Fruit fly (Drosophila melanogaster) whole organism, embryonic: Measurements from ENCODE around the gene CG46026.
A peak's percentile ranks its signal among the peaks of the same experiment; 100 is the strongest.

Experiments used
- Bteb2 ChIP-seq: fragments of 200-800 bp; sonication (Bioruptor generic); optimal IDR thresholded peaks from 2 replicates; lab custom pipeline; 2016; ENCODE audit warnings: missing biosample characterization, missing genetic modification characterization
- CG10274 ChIP-seq: fragments of 200-800 bp; sonication (Bioruptor generic); optimal IDR thresholded peaks from 3 replicates; lab custom pipeline; 2017; ENCODE audit warnings: missing biosample characterization, mild to moderate bottlenecking, missing genetic modification characterization
- CG11696 ChIP-seq: fragments of 200-800 bp; sonication (Bioruptor generic); IDR thresholded peaks from 2 replicates; pipeline ENCODE4 v1.3.6; 2022; ENCODE audit warnings: missing biosample characterization, missing genetic modification characterization
- CG12769 ChIP-seq: fragments of 200-800 bp; sonication (Bioruptor generic); optimal IDR thresholded peaks from 2 replicates; lab custom pipeline; 2019; ENCODE audit warnings: missing biosample characterization, mild to moderate bottlenecking, missing genetic modification characterization, moderate library complexity
- CG15073 ChIP-seq: fragments of 200-800 bp; sonication (Bioruptor generic); optimal IDR thresholded peaks from 2 replicates; lab custom pipeline; 2016; ENCODE audit warnings: missing biosample characterization, missing genetic modification characterization
- CG15696 ChIP-seq: fragments of 200-800 bp; sonication (Bioruptor generic); optimal IDR thresholded peaks from 2 replicates; lab custom pipeline; 2019; ENCODE audit warnings: missing biosample characterization, mild to moderate bottlenecking, missing genetic modification characterization, moderate library complexity
- CG16779 ChIP-seq: fragments of 200-800 bp; sonication (Bioruptor generic); IDR thresholded peaks from 2 replicates; pipeline ENCODE4 v1.3.6; 2022; ENCODE audit warnings: missing biosample characterization, missing genetic modification characterization
- CG17385 ChIP-seq: fragments of 200-800 bp; sonication (Bioruptor generic); optimal IDR thresholded peaks from 3 replicates; lab custom pipeline; 2018; ENCODE audit warnings: missing biosample characterization, mild to moderate bottlenecking, missing genetic modification characterization
- CG17612 ChIP-seq: fragments of 200-800 bp; sonication (Bioruptor generic); IDR thresholded peaks from 2 replicates; pipeline ENCODE4 v1.3.6; 2022; ENCODE audit warnings: missing biosample characterization, missing genetic modification characterization
- CG18011 ChIP-seq: fragments of 200-800 bp; sonication (Bioruptor generic); optimal IDR thresholded peaks from 2 replicates; lab custom pipeline; 2017; ENCODE audit warnings: missing biosample characterization, missing genetic modification characterization, mild to moderate bottlenecking, moderate library complexity, missing genotype
- CG2875 ChIP-seq: fragments of 200-800 bp; sonication (Bioruptor generic); optimal IDR thresholded peaks from 2 replicates; lab custom pipeline; 2017; ENCODE audit warnings: missing biosample characterization, mild to moderate bottlenecking, missing genetic modification characterization, missing genetic modification reagents
- CG32767 ChIP-seq: fragments of 200-800 bp; sonication (Bioruptor generic); IDR thresholded peaks from 2 replicates; pipeline ENCODE4 v1.3.6; 2022; ENCODE audit warnings: missing biosample characterization, missing genetic modification characterization
- CG3281 ChIP-seq: fragments of 200-800 bp; sonication (Bioruptor generic); optimal IDR thresholded peaks from 3 replicates; lab custom pipeline; 2017; ENCODE audit warnings: missing biosample characterization, mild to moderate bottlenecking, missing genetic modification characterization
- CG34422 ChIP-seq: fragments of 200-800 bp; sonication (Bioruptor generic); IDR thresholded peaks from 3 replicates; pipeline ENCODE4 v1.3.6; 2022; ENCODE audit warnings: missing biosample characterization, missing genetic modification characterization
- CG4707 ChIP-seq: fragments of 200-800 bp; sonication (Bioruptor generic); optimal IDR thresholded peaks from 2 replicates; lab custom pipeline; 2018; ENCODE audit warnings: missing biosample characterization, mild to moderate bottlenecking, missing genetic modification characterization, moderate library complexity
- CG6175 ChIP-seq: fragments of 200-800 bp; sonication (Bioruptor generic); IDR thresholded peaks from 3 replicates; pipeline ENCODE4 v1.3.6; 2022; ENCODE audit warnings: missing biosample characterization, missing genetic modification characterization
- CG6254 ChIP-seq: fragments of 200-800 bp; sonication (Bioruptor generic); optimal IDR thresholded peaks from 3 replicates; lab custom pipeline; 2017; ENCODE audit warnings: mild to moderate bottlenecking, missing biosample characterization, missing genetic modification reagents, missing genetic modification characterization
- CG7987 ChIP-seq: fragments of 200-800 bp; sonication (Bioruptor generic); optimal IDR thresholded peaks from 2 replicates; lab custom pipeline; 2018; ENCODE audit warnings: missing biosample characterization, mild to moderate bottlenecking, missing genetic modification characterization, moderate library complexity
- CG8359 ChIP-seq: fragments of 200-800 bp; sonication (Bioruptor generic); optimal IDR thresholded peaks from 2 replicates; lab custom pipeline; 2017; ENCODE audit warnings: missing biosample characterization, mild to moderate bottlenecking, missing genetic modification characterization, borderline replicate concordance
- CG8924 ChIP-seq: fragments of 200-800 bp; optimal IDR thresholded peaks from 3 replicates; lab custom pipeline; 2019; ENCODE audit warnings: missing biosample characterization, mild to moderate bottlenecking, missing genetic modification characterization, moderate library complexity
- CG9215 ChIP-seq: fragments of 200-800 bp; sonication (Bioruptor generic); IDR thresholded peaks from 2 replicates; pipeline ENCODE4 v1.3.6; 2022; ENCODE audit warnings: missing biosample characterization, missing genetic modification characterization
- CG9437 ChIP-seq: fragments of 200-800 bp; sonication (Bioruptor generic); optimal IDR thresholded peaks from 2 replicates; lab custom pipeline; 2018; ENCODE audit warnings: missing biosample characterization, mild to moderate bottlenecking, missing genetic modification characterization
- Dek ChIP-seq: fragments of 200-800 bp; sonication (Bioruptor generic); optimal IDR thresholded peaks from 3 replicates; lab custom pipeline; 2019; ENCODE audit warnings: missing biosample characterization, mild to moderate bottlenecking, missing genetic modification characterization, moderate library complexity
- Dfd ChIP-seq, 2 experiments: fragments of >200 bp; optimal IDR thresholded peaks; 2 replicates each; lab custom pipeline; 2017; ENCODE audit warnings: missing biosample characterization in 2 of 2, missing genetic modification characterization in 2 of 2
- Hey ChIP-seq: fragments of 200-800 bp; sonication (Bioruptor generic); optimal IDR thresholded peaks from 3 replicates; lab custom pipeline; 2018; ENCODE audit warnings: missing biosample characterization, mild to moderate bottlenecking, missing genetic modification characterization
- Hmx ChIP-seq: fragments of 200-800 bp; sonication (Bioruptor generic); optimal IDR thresholded peaks from 2 replicates; lab custom pipeline; 2016; ENCODE audit warnings: missing biosample characterization, missing genetic modification characterization
- Hr78 ChIP-seq, 2 experiments: fragments of 200-800 bp in 1 of 2; fragments of >200 bp in 1 of 2; sonication (Bioruptor generic) in 1 of 2; optimal IDR thresholded peaks; 2 replicates each; lab custom pipeline; 2017 to 2019; ENCODE audit warnings: missing biosample characterization in 2 of 2, missing genetic modification characterization in 2 of 2, mild to moderate bottlenecking in 1 of 2, moderate library complexity in 1 of 2
- MESR4 ChIP-seq: fragments of 200-800 bp; sonication (Bioruptor generic); optimal IDR thresholded peaks from 2 replicates; lab custom pipeline; 2018; ENCODE audit warnings: missing biosample characterization, mild to moderate bottlenecking, missing genetic modification characterization, moderate library complexity
- Max ChIP-seq: fragments of 200-800 bp; sonication (Bioruptor generic); optimal IDR thresholded peaks from 2 replicates; lab custom pipeline; 2016; ENCODE audit warnings: missing biosample characterization, mild to moderate bottlenecking, missing genetic modification characterization
- Mes4 ChIP-seq: fragments of 200-800 bp; sonication (Bioruptor generic); optimal IDR thresholded peaks from 2 replicates; lab custom pipeline; 2016; ENCODE audit warnings: missing biosample characterization, missing genetic modification characterization
- Opbp ChIP-seq: fragments of 200-800 bp; sonication (Bioruptor generic); IDR thresholded peaks from 3 replicates; pipeline ENCODE4 v1.3.6; 2022; ENCODE audit warnings: missing biosample characterization, missing genetic modification characterization; ENCODE audit not compliant: partially characterized antibody
- Optix ChIP-seq: fragments of 200-800 bp; sonication (Bioruptor generic); IDR thresholded peaks from 3 replicates; pipeline ENCODE4 v1.3.6; 2022; ENCODE audit warnings: missing biosample characterization, missing genetic modification characterization
- ase ChIP-seq: fragments of 200-800 bp; sonication (Bioruptor generic); IDR thresholded peaks from 3 replicates; pipeline ENCODE4 v1.3.6; 2022; ENCODE audit warnings: missing biosample characterization, missing genetic modification characterization
- cad ChIP-seq: fragments of >200 bp; optimal IDR thresholded peaks from 2 replicates; lab custom pipeline; 2017; ENCODE audit warnings: missing biosample characterization, missing genetic modification characterization
- danr ChIP-seq: fragments of 200-800 bp; sonication (Bioruptor generic); IDR thresholded peaks from 2 replicates; pipeline ENCODE4 v1.3.6; 2022; ENCODE audit warnings: missing biosample characterization, missing genetic modification characterization
- dati ChIP-seq: fragments of 200-800 bp; sonication (Bioruptor generic); IDR thresholded peaks from 2 replicates; pipeline ENCODE4 v1.3.6; 2022; ENCODE audit warnings: missing biosample characterization, missing genetic modification characterization
- ewg ChIP-seq: fragments of 200-800 bp; sonication (Bioruptor generic); optimal IDR thresholded peaks from 3 replicates; lab custom pipeline; 2017; ENCODE audit warnings: mild to moderate bottlenecking, missing biosample characterization, missing genetic modification reagents, missing genetic modification characterization
- gt ChIP-seq: fragments of 200-800 bp; sonication (Bioruptor generic); IDR thresholded peaks from 2 replicates; pipeline ENCODE4 v1.3.6; 2022; ENCODE audit warnings: missing biosample characterization, missing genetic modification characterization
- insv ChIP-seq, 2 experiments: fragments of 200-800 bp; sonication (Bioruptor generic); optimal IDR thresholded peaks; 3 replicates each; lab custom pipeline; 2016 to 2018; ENCODE audit warnings: missing biosample characterization in 2 of 2, missing genetic modification characterization in 2 of 2
- kay ChIP-seq: fragments of 200-800 bp; sonication (Bioruptor generic); optimal IDR thresholded peaks from 2 replicates; lab custom pipeline; 2016; ENCODE audit warnings: missing biosample characterization, missing genetic modification characterization
- kni ChIP-seq: fragments of 200-800 bp; sonication (Bioruptor generic); optimal IDR thresholded peaks from 3 replicates; lab custom pipeline; 2017; ENCODE audit warnings: mild to moderate bottlenecking, missing biosample characterization, missing genetic modification reagents, missing genetic modification characterization
- nerfin-1 ChIP-seq: fragments of 200-800 bp; sonication (Bioruptor generic); optimal IDR thresholded peaks from 3 replicates; lab custom pipeline; 2019; ENCODE audit warnings: missing biosample characterization, mild to moderate bottlenecking, missing genetic modification characterization, moderate library complexity
- nerfin-2 ChIP-seq: fragments of 200-800 bp; sonication (Bioruptor generic); IDR thresholded peaks from 2 replicates; pipeline ENCODE4 v1.3.6; 2022; ENCODE audit warnings: missing biosample characterization, missing genetic modification characterization; ENCODE audit not compliant: partially characterized antibody
- nom ChIP-seq: fragments of 200-800 bp; sonication (Bioruptor generic); optimal IDR thresholded peaks from 2 replicates; lab custom pipeline; 2017; ENCODE audit warnings: missing biosample characterization, missing genetic modification characterization, mild to moderate bottlenecking, moderate library complexity, missing genetic modification reagents
- onecut ChIP-seq: fragments of 200-800 bp; sonication (Bioruptor generic); IDR thresholded peaks from 2 replicates; pipeline ENCODE4 v1.3.6; 2022; ENCODE audit warnings: missing biosample characterization, missing genetic modification characterization
- otp ChIP-seq: fragments of 200-800 bp; sonication (Bioruptor generic); IDR thresholded peaks from 3 replicates; pipeline ENCODE4, ENCODE4 v1.3.6; 2022; ENCODE audit warnings: missing biosample characterization, missing genetic modification characterization
- pros ChIP-seq: fragments of 200-800 bp; sonication (Bioruptor generic); optimal IDR thresholded peaks from 3 replicates; lab custom pipeline; 2019; ENCODE audit warnings: missing biosample characterization, mild to moderate bottlenecking, missing genetic modification characterization, moderate library complexity
- so ChIP-seq: fragments of 200-800 bp; sonication (Bioruptor generic); IDR thresholded peaks from 3 replicates; pipeline ENCODE4 v1.3.6; 2022; ENCODE audit warnings: missing biosample characterization, missing genetic modification characterization
- tll ChIP-seq, 2 experiments: fragments of 200-800 bp in 1 of 2; fragments of >200 bp in 1 of 2; sonication (Bioruptor generic) in 1 of 2; optimal IDR thresholded peaks; 2 replicates each; lab custom pipeline; 2017 to 2019; ENCODE audit warnings: missing biosample characterization in 2 of 2, missing genetic modification characterization in 2 of 2, mild to moderate bottlenecking in 1 of 2, moderate library complexity in 1 of 2
- vfl ChIP-seq: fragments of 200-800 bp; sonication (Bioruptor generic); optimal IDR thresholded peaks from 2 replicates; lab custom pipeline; 2016; ENCODE audit warnings: missing biosample characterization, missing genetic modification characterization
- wor ChIP-seq: fragments of 200-800 bp; sonication (Bioruptor generic); IDR thresholded peaks from 2 replicates; pipeline ENCODE4 v1.3.6; 2022; ENCODE audit warnings: missing biosample characterization, missing genetic modification characterization

The CG46026 gene

dm6 chr3R:6351181-6351580 is 44.5 kb downstream of the CG46026 start:
- TF ChIP-seq insv (GFP tag; optimal IDR thresholded peaks at IDR 0.05; lab: Kevin White, UChicago) = peak; percentile 44 to 93
- no peak for TF ChIP-seq nerfin-2 (GFP tag; lab: Robert Waterston, UW)
- 0 out of 2 replicates have a peak, but pooled peaks have one; percentile 16 for TF ChIP-seq CG16779 (GFP tag; lab: Robert Waterston, UW)
- TF ChIP-seq CG12769 (tag; lab: Kevin White, UChicago) = no peak
- peak; percentile 51 for TF ChIP-seq MESR4 (GFP tag; lab: Kevin White, UChicago)
- no peak for TF ChIP-seq vfl (GFP tag; lab: Kevin White, UChicago)
- TF ChIP-seq CG10274 = no peak
- TF ChIP-seq kay (GFP tag; lab: Kevin White, UChicago) = no peak
- peak; percentile 35 for TF ChIP-seq nom (GFP tag; lab: Kevin White, UChicago)
- no peak for TF ChIP-seq CG9215 (GFP tag; lab: Robert Waterston, UW)
- peak; percentile 44; the same call in 1 of the 3 replicates for TF ChIP-seq so (GFP tag; lab: Robert Waterston, UW)
- TF ChIP-seq pros (GFP tag; lab: Kevin White, UChicago) = peak; percentile 79
- TF ChIP-seq nerfin-1 (tag; lab: Kevin White, UChicago) = no peak
- TF ChIP-seq Dfd (GFP tag; optimal IDR thresholded peaks at IDR 0.05; lab: Kevin White, UChicago) = no peak
- TF ChIP-seq ase (GFP tag; lab: Robert Waterston, UW) = no peak
- peak; percentile 21 for TF ChIP-seq kni (GFP tag; lab: Kevin White, UChicago)
- no peak for TF ChIP-seq CG6175
- TF ChIP-seq CG15073 (GFP tag; lab: Kevin White, UChicago) = no peak
- TF ChIP-seq CG34422 (GFP tag; lab: Robert Waterston, UW) = no peak
- TF ChIP-seq gt (GFP tag; lab: Robert Waterston, UW) = no peak
- no peak for TF ChIP-seq CG8924
- TF ChIP-seq CG11696 (GFP tag; lab: Robert Waterston, UW) = no peak
- TF ChIP-seq danr (GFP tag; lab: Robert Waterston, UW) = no peak
- TF ChIP-seq Bteb2 (GFP tag; lab: Kevin White, UChicago) = no peak
- TF ChIP-seq Optix = no peak
- peak; percentile 43 for TF ChIP-seq CG8359 (GFP tag; lab: Kevin White, UChicago)
- no peak for TF ChIP-seq Max (GFP tag; lab: Kevin White, UChicago)
- no peak for TF ChIP-seq Dek
- no peak for TF ChIP-seq CG4707 (GFP tag; lab: Kevin White, UChicago)
- TF ChIP-seq tll (GFP tag; optimal IDR thresholded peaks at IDR 0.05; lab: Kevin White, UChicago) = no peak
- TF ChIP-seq Hr78 (GFP tag; optimal IDR thresholded peaks at IDR 0.05; lab: Kevin White, UChicago) = no peak
- peak; percentile 84 for TF ChIP-seq onecut (GFP tag; lab: Robert Waterston, UW)
- no peak for TF ChIP-seq CG15696 (tag; lab: Kevin White, UChicago)
- no peak for TF ChIP-seq wor (GFP tag; lab: Robert Waterston, UW)
- no peak for TF ChIP-seq Hey (tag; lab: Kevin White, UChicago)
- no peak for TF ChIP-seq CG18011 (GFP tag; lab: Kevin White, UChicago)
- TF ChIP-seq Mes4 = no peak
- TF ChIP-seq CG17612 (GFP tag; lab: Robert Waterston, UW) = no peak
- no peak for TF ChIP-seq Hmx
- no peak for TF ChIP-seq CG3281 (GFP tag; lab: Kevin White, UChicago)
- TF ChIP-seq CG7987 = no peak
- no peak for TF ChIP-seq CG2875 (GFP tag; lab: Kevin White, UChicago)
- TF ChIP-seq Opbp = no peak
- TF ChIP-seq dati (GFP tag; lab: Robert Waterston, UW) = no peak
- peak; percentile 61 for TF ChIP-seq cad (GFP tag; lab: Kevin White, UChicago)
- TF ChIP-seq CG9437 = peak; percentile 22
- TF ChIP-seq CG17385 (GFP tag; lab: Kevin White, UChicago) = no peak
- peak; percentile 100 for TF ChIP-seq CG6254 (GFP tag; lab: Kevin White, UChicago)
- no peak for TF ChIP-seq ewg (GFP tag; lab: Kevin White, UChicago)
- 0 out of 3 replicates have a peak, but pooled peaks have one; percentile 4 for TF ChIP-seq otp (GFP tag; lab: Robert Waterston, UW)
- TF ChIP-seq CG32767 (GFP tag; lab: Robert Waterston, UW) = no peak
